Worm (Caenorhabditis elegans) whole organism, L2 larva: ENCODE measurements around the gene Y39G8B.5.

Experiments used
- F13H6.1 ChIP-seq: sonication (generic microtip); optimal IDR thresholded peaks from 2 replicates; lab custom pipeline; 2016; ENCODE audit warnings: missing genetic modification characterization, missing compliant biosample characterization
- ZK546.5 ChIP-seq: sonication (generic microtip); optimal IDR thresholded peaks from 2 replicates; lab custom pipeline; 2017; ENCODE audit warnings: missing biosample characterization, missing genetic modification characterization
- alr-1 ChIP-seq: fragments of 150-350 bp; optimal IDR thresholded peaks from 2 replicates; lab custom pipeline; 2014; ENCODE audit warnings: missing biosample characterization, missing genetic modification characterization
- ama-1 ChIP-seq: fragments of 150-350 bp; optimal IDR thresholded peaks from 2 replicates; lab custom pipeline; 2018; ENCODE audit warnings: inconsistent platforms
- ceh-82 ChIP-seq: fragments of 150-350 bp; optimal IDR thresholded peaks from 2 replicates; lab custom pipeline; 2014; ENCODE audit warnings: missing biosample characterization, missing genetic modification characterization
- dmd-4 ChIP-seq: sonication (generic microtip); optimal IDR thresholded peaks from 2 replicates; lab custom pipeline; 2017; ENCODE audit warnings: missing biosample characterization, missing genetic modification characterization
- elt-1 ChIP-seq: fragments of 150-350 bp; optimal IDR thresholded peaks from 2 replicates; lab custom pipeline; 2014; ENCODE audit warnings: missing biosample characterization, missing genetic modification characterization
- elt-3 ChIP-seq: sonication (generic microtip); optimal IDR thresholded peaks from 2 replicates; lab custom pipeline; 2017; ENCODE audit warnings: missing biosample characterization, missing genetic modification characterization
- fos-1 ChIP-seq: fragments of 150-350 bp; optimal IDR thresholded peaks from 2 replicates; lab custom pipeline; 2014; ENCODE audit warnings: missing biosample characterization, missing genetic modification characterization
- gmeb-1 ChIP-seq: fragments of 150-350 bp; optimal IDR thresholded peaks from 2 replicates; lab custom pipeline; 2014; ENCODE audit warnings: missing biosample characterization, missing genetic modification characterization
- lin-11 ChIP-seq: fragments of 150-350 bp; sonication (generic microtip); optimal IDR thresholded peaks from 2 replicates; lab custom pipeline; 2014; ENCODE audit warnings: missing biosample characterization, missing genetic modification characterization, inconsistent platforms, mixed read lengths
- lin-13 ChIP-seq: fragments of 150-350 bp; optimal IDR thresholded peaks from 2 replicates; lab custom pipeline; 2014; ENCODE audit warnings: missing biosample characterization, missing genetic modification reagents, missing genetic modification characterization
- lin-39 ChIP-seq: fragments of 150-350 bp; optimal IDR thresholded peaks from 2 replicates; lab custom pipeline; 2014; ENCODE audit warnings: missing biosample characterization, missing genetic modification reagents, missing genetic modification characterization
- lsy-2 ChIP-seq, 2 experiments: fragments of 150-350 bp in 1 of 2; sonication (generic microtip) in 1 of 2; optimal IDR thresholded peaks; 2 replicates each; lab custom pipeline; 2014 to 2017; ENCODE audit warnings: missing biosample characterization in 2 of 2, missing genetic modification characterization in 2 of 2
- mab-5 ChIP-seq: fragments of 150-350 bp; optimal IDR thresholded peaks from 2 replicates; lab custom pipeline; 2014; ENCODE audit warnings: missing biosample characterization, missing genetic modification characterization
- mdl-1 ChIP-seq, 2 experiments: fragments of 150-350 bp in 1 of 2; sonication (generic microtip) in 1 of 2; optimal IDR thresholded peaks; 2 replicates each; lab custom pipeline; 2017; ENCODE audit warnings: missing biosample characterization in 2 of 2, missing genetic modification characterization in 2 of 2
- nhr-10 ChIP-seq: sonication (generic microtip); optimal IDR thresholded peaks from 2 replicates; lab custom pipeline; 2017; ENCODE audit warnings: missing biosample characterization, missing genetic modification characterization
- nhr-11 ChIP-seq: fragments of 150-350 bp; optimal IDR thresholded peaks from 2 replicates; lab custom pipeline; 2014; ENCODE audit warnings: missing biosample characterization, missing genetic modification characterization
- nhr-12 ChIP-seq: fragments of 150-350 bp; optimal IDR thresholded peaks from 2 replicates; lab custom pipeline; 2014; ENCODE audit warnings: missing biosample characterization, missing genetic modification characterization
- nhr-129 ChIP-seq: fragments of 150-350 bp; optimal IDR thresholded peaks from 2 replicates; lab custom pipeline; 2014; ENCODE audit warnings: missing biosample characterization, missing genetic modification characterization
- nhr-21 ChIP-seq: fragments of 150-350 bp; optimal IDR thresholded peaks from 2 replicates; lab custom pipeline; 2014; ENCODE audit warnings: missing biosample characterization, missing genetic modification characterization
- nhr-23 ChIP-seq: fragments of 150-350 bp; optimal IDR thresholded peaks from 2 replicates; lab custom pipeline; 2014; ENCODE audit warnings: missing biosample characterization, missing genetic modification reagents, missing genetic modification characterization
- nhr-237 ChIP-seq: fragments of 150-350 bp; optimal IDR thresholded peaks from 2 replicates; lab custom pipeline; 2014; ENCODE audit warnings: missing biosample characterization, missing genetic modification characterization
- nhr-25 ChIP-seq: fragments of 150-350 bp; sonication (generic microtip); optimal IDR thresholded peaks from 3 replicates; lab custom pipeline; 2014; ENCODE audit warnings: missing biosample characterization, missing genetic modification characterization
- nhr-6 ChIP-seq: fragments of 150-350 bp; optimal IDR thresholded peaks from 2 replicates; lab custom pipeline; 2014; ENCODE audit warnings: missing biosample characterization, missing genetic modification characterization
- peb-1 ChIP-seq: fragments of 150-350 bp; optimal IDR thresholded peaks from 2 replicates; lab custom pipeline; 2014; ENCODE audit warnings: missing biosample characterization, missing genetic modification characterization
- sem-4 ChIP-seq: fragments of 150-350 bp; optimal IDR thresholded peaks from 2 replicates; lab custom pipeline; 2014; ENCODE audit warnings: missing biosample characterization, missing genetic modification reagents, missing genetic modification characterization
- skn-1 ChIP-seq: sonication (generic microtip); optimal IDR thresholded peaks from 2 replicates; lab custom pipeline; 2017; ENCODE audit warnings: missing biosample characterization, missing genetic modification characterization
- sma-3 ChIP-seq: sonication (generic microtip); optimal IDR thresholded peaks from 2 replicates; lab custom pipeline; 2016; ENCODE audit warnings: missing genetic modification reagents, missing genetic modification characterization, missing compliant biosample characterization
- sma-9 ChIP-seq, 2 experiments: fragments of 150-350 bp in 1 of 2; sonication (generic microtip) in 1 of 2; optimal IDR thresholded peaks; 2 replicates each; lab custom pipeline; 2014 to 2016; ENCODE audit warnings: missing genetic modification characterization in 2 of 2, mild to moderate bottlenecking in 1 of 2, missing biosample characterization in 1 of 2, missing compliant biosample characterization in 1 of 2, missing genetic modification reagents in 1 of 2, moderate library complexity in 1 of 2
- snpc-4 ChIP-seq: fragments of 150-350 bp; optimal IDR thresholded peaks from 2 replicates; lab custom pipeline; 2014; ENCODE audit warnings: missing biosample characterization, missing genetic modification characterization
- unc-39 ChIP-seq: fragments of 150-350 bp; optimal IDR thresholded peaks from 2 replicates; lab custom pipeline; 2014; ENCODE audit warnings: missing biosample characterization, missing genetic modification characterization
- unc-55 ChIP-seq: fragments of 150-350 bp; sonication (generic microtip); optimal IDR thresholded peaks from 3 replicates; lab custom pipeline; 2014; ENCODE audit warnings: missing biosample characterization, missing genetic modification reagents, missing genetic modification characterization
- unc-62 ChIP-seq: fragments of 150-350 bp; optimal IDR thresholded peaks from 2 replicates; lab custom pipeline; 2014; ENCODE audit warnings: missing biosample characterization, missing genetic modification reagents, missing genetic modification characterization
- ztf-1 ChIP-seq: fragments of 200-800 bp; sonication (Bioruptor generic); conservative IDR thresholded peaks from 2 replicates; pipeline ENCODE4 v1.3.6; 2022; ENCODE audit warnings: missing genetic modification characterization, missing compliant biosample characterization
- ztf-11 ChIP-seq: sonication (generic microtip); optimal IDR thresholded peaks from 2 replicates; lab custom pipeline; 2017; ENCODE audit warnings: missing biosample characterization, missing genetic modification characterization

The Y39G8B.5 gene

ce11 chrII:13994934-13995333 is 3.3 kb upstream of the Y39G8B.5 start, which contains the start of gene Y39G8B.7:
TSS of gene Y39G8B.7 (minus strand) at chrII:13995034.
- TF ChIP-seq nhr-23 (tag; lab: Kevin White, UChicago) (no peak), mdl-1 (tag; optimal IDR thresholded peaks at IDR 0.05; lab: Kevin White, UChicago) (no peak), lin-11 (tag; lab: Kevin White, UChicago) (no peak), ceh-82 (no peak), mab-5 (no peak)

ce11 chrII:13984551-13984950 is 7.1 kb downstream of the Y39G8B.5 start, which contains the start of gene sre-47:
TSS of gene sre-47 (minus strand) at chrII:13984651.
- TF ChIP-seq sem-4 (tag; lab: Kevin White, UChicago) (no peak), lsy-2 (tag; optimal IDR thresholded peaks at IDR 0.05; lab: Kevin White, UChicago) (no peak), lin-39 (tag; lab: Kevin White, UChicago) (no peak), unc-39 (tag; lab: Kevin White, UChicago) (no peak), ztf-11 (tag; lab: Kevin White, UChicago) (no peak), nhr-10 (tag; lab: Kevin White, UChicago) (no peak)
- TF ChIP-seq, all 48 proteins: peak for 0

ce11 chrII:13982923-13983322 is 8.7 kb downstream of the Y39G8B.5 start, which contains the start of the genes Y39G8B.13 and Y39G8B.10:
TSS of gene Y39G8B.13 (minus strand) at chrII:13983047.
TSS of gene Y39G8B.10 (minus strand) at chrII:13983115.
- TF ChIP-seq fos-1 (tag; lab: Kevin White, UChicago) (peak; percentile 74), ztf-11 (tag; lab: Kevin White, UChicago) (no peak), mdl-1 (tag; optimal IDR thresholded peaks at IDR 0.05; lab: Kevin White, UChicago) (no peak), unc-39 (tag; lab: Kevin White, UChicago) (no peak), nhr-237 (tag; lab: Kevin White, UChicago) (no peak), unc-55 (GFP tag; lab: Kevin White, UChicago) (no peak)
- TF ChIP-seq, all 48 proteins: peak for 1

ce11 chrII:13982247-13982646 is 9.4 kb downstream of the Y39G8B.5 start:
- TF ChIP-seq snpc-4 (tag; lab: Kevin White, UChicago) (no peak), nhr-23 (tag; lab: Kevin White, UChicago) (no peak), ztf-1 (no peak), alr-1 (tag; lab: Kevin White, UChicago) (no peak)

ce11 chrII:13981819-13982218 is 9.8 kb downstream of the Y39G8B.5 start:
- TF ChIP-seq ceh-82 (no peak), fos-1 (tag; lab: Kevin White, UChicago) (peak; percentile 52)
- TF ChIP-seq, all 48 proteins: peak for 1

- peak; percentile 54 for TF ChIP-seq fos-1 (tag; lab: Kevin White, UChicago)
- TF ChIP-seq nhr-129 (tag; lab: Kevin White, UChicago): no peak
- no peak for TF ChIP-seq nhr-21 (tag; lab: Kevin White, UChicago)
- no peak for TF ChIP-seq sma-9 (GFP tag; optimal IDR thresholded peaks at IDR 0.05; lab: Kevin White, UChicago)
- TF ChIP-seq sma-9 (tag; optimal IDR thresholded peaks at IDR 0.05; lab: Kevin White, UChicago): no peak
- no peak for TF ChIP-seq mab-5
These were observed 10.5 kb downstream of the Y39G8B.5 start, which contains the start of gene Y39G8B.9 for ce11 chrII:13981097-13981496. TSS of gene Y39G8B.9 (plus strand) at chrII:13981365.

- TF ChIP-seq unc-55 (GFP tag; lab: Kevin White, UChicago) (no peak), ama-1 (no peak), nhr-129 (tag; lab: Kevin White, UChicago) (no peak), nhr-25 (tag; lab: Kevin White, UChicago) (no peak), lin-11 (tag; lab: Kevin White, UChicago) (no peak), ceh-82 (no peak), lin-13 (GFP tag; lab: Kevin White, UChicago) (no peak), ZK546.5 (tag; lab: Kevin White, UChicago) (no peak), lin-39 (tag; lab: Kevin White, UChicago) (no peak), snpc-4 (tag; lab: Kevin White, UChicago) (no peak), nhr-12 (no peak), peb-1 (no peak), F13H6.1 (tag; lab: Kevin White, UChicago) (no peak), elt-3 (tag; lab: Kevin White, UChicago) (no peak), unc-62 (GFP tag; lab: Kevin White, UChicago) (no peak), unc-39 (tag; lab: Kevin White, UChicago) (no peak), nhr-6 (tag; lab: Kevin White, UChicago) (no peak), ztf-1 (no peak), nhr-11 (tag; lab: Kevin White, UChicago) (no peak), skn-1 (tag; lab: Kevin White, UChicago) (no peak), dmd-4 (no peak), elt-1 (tag; lab: Kevin White, UChicago) (no peak), fos-1 (tag; lab: Kevin White, UChicago) (peak; percentile 42), sma-3 (GFP tag; lab: Kevin White, UChicago) (no peak), sma-9 (GFP tag; optimal IDR thresholded peaks at IDR 0.05; lab: Kevin White, UChicago) (peak; percentile 22), sma-9 (tag; optimal IDR thresholded peaks at IDR 0.05; lab: Kevin White, UChicago) (no peak), nhr-10 (tag; lab: Kevin White, UChicago) (no peak), gmeb-1 (tag; lab: Kevin White, UChicago) (peak; percentile 41)
These were observed 11.7 kb downstream of the Y39G8B.5 start, which contains the start of gene sre-48 for ce11 chrII:13979833-13980513. TSS of gene sre-48 (minus strand) at chrII:13979883.
